Fruit fly (Drosophila melanogaster) whole organism, adult: ENCODE measurements around the gene Pdcd4.

Source experiments
- CG11617 ChIP-seq: fragments of 200-800 bp; sonication (Bioruptor generic); optimal IDR thresholded peaks from 2 replicates; lab custom pipeline; 2017; ENCODE audit warnings: mild to moderate bottlenecking, missing biosample characterization, missing genetic modification reagents, missing genetic modification characterization
- CG12768 ChIP-seq: fragments of 200-800 bp; sonication (Bioruptor generic); optimal IDR thresholded peaks from 2 replicates; lab custom pipeline; 2017; ENCODE audit warnings: missing biosample characterization, missing genetic modification characterization, mild to moderate bottlenecking, moderate library complexity, missing genetic modification reagents
- CG14711 ChIP-seq: fragments of 200-800 bp; sonication (Bioruptor generic); optimal IDR thresholded peaks from 2 replicates; lab custom pipeline; 2018; ENCODE audit warnings: missing biosample characterization, mild to moderate bottlenecking, missing genetic modification characterization, moderate library complexity
- CG1620 ChIP-seq: fragments of 200-800 bp; sonication (Bioruptor generic); optimal IDR thresholded peaks from 2 replicates; lab custom pipeline; 2016; ENCODE audit warnings: missing biosample characterization, missing genetic modification characterization
- CG33017 ChIP-seq: fragments of 200-800 bp; sonication (Bioruptor generic); optimal IDR thresholded peaks from 2 replicates; lab custom pipeline; 2018; ENCODE audit warnings: missing biosample characterization, mild to moderate bottlenecking, missing genetic modification characterization, moderate library complexity
- CG5204 ChIP-seq: fragments of 200-800 bp; sonication (Bioruptor generic); optimal IDR thresholded peaks from 2 replicates; lab custom pipeline; 2016; ENCODE audit warnings: missing biosample characterization, missing genetic modification characterization
- CG7045 ChIP-seq: fragments of 200-800 bp; sonication (Bioruptor generic); optimal IDR thresholded peaks from 2 replicates; lab custom pipeline; 2017; ENCODE audit warnings: missing biosample characterization, mild to moderate bottlenecking, missing genetic modification characterization
- CG7101 ChIP-seq: fragments of 200-800 bp; sonication (Bioruptor generic); optimal IDR thresholded peaks from 2 replicates; lab custom pipeline; 2018; ENCODE audit warnings: missing biosample characterization, mild to moderate bottlenecking, missing genetic modification characterization, moderate library complexity
- Clk ChIP-seq: fragments of 200-800 bp; sonication (Bioruptor generic); optimal IDR thresholded peaks from 2 replicates; lab custom pipeline; 2017; ENCODE audit warnings: missing biosample characterization, missing genetic modification characterization
- Crg-1 ChIP-seq: fragments of 200-800 bp; sonication (Bioruptor generic); optimal IDR thresholded peaks from 2 replicates; lab custom pipeline; 2016; ENCODE audit warnings: missing biosample characterization, missing genetic modification characterization
- Hr96 ChIP-seq: fragments of 200-800 bp; sonication (Bioruptor generic); optimal IDR thresholded peaks from 2 replicates; lab custom pipeline; 2016; ENCODE audit warnings: missing biosample characterization, missing genetic modification characterization
- Mnt ChIP-seq: fragments of 200-800 bp; sonication (Bioruptor generic); optimal IDR thresholded peaks from 2 replicates; lab custom pipeline; 2016; ENCODE audit warnings: missing biosample characterization, mild to moderate bottlenecking, missing genetic modification characterization
- bab1 ChIP-seq: fragments of 200-800 bp; sonication (Bioruptor generic); optimal IDR thresholded peaks from 3 replicates; lab custom pipeline; 2019; ENCODE audit warnings: missing biosample characterization, mild to moderate bottlenecking, missing genetic modification characterization, moderate library complexity
- cic ChIP-seq: fragments of 200-800 bp; sonication (Bioruptor generic); optimal IDR thresholded peaks from 2 replicates; lab custom pipeline; 2017; ENCODE audit warnings: missing biosample characterization, mild to moderate bottlenecking, missing genetic modification characterization, moderate library complexity
- cnc ChIP-seq, 2 experiments: fragments of >200 bp; optimal IDR thresholded peaks; 2 replicates each; lab custom pipeline; 2017
- kay ChIP-seq: fragments of 200-800 bp; sonication (Bioruptor generic); peaks from one replicate; lab custom pipeline; 2016; ENCODE audit warnings: missing biosample characterization, missing genetic modification characterization, borderline replicate concordance
- ovo ChIP-seq: fragments of 200-800 bp; sonication (Bioruptor generic); optimal IDR thresholded peaks from 2 replicates; lab custom pipeline; 2016; ENCODE audit warnings: missing biosample characterization, missing genetic modification characterization
- pad ChIP-seq: fragments of 200-800 bp; sonication (Bioruptor generic); optimal IDR thresholded peaks from 3 replicates; lab custom pipeline; 2017; ENCODE audit warnings: missing biosample characterization, missing genetic modification characterization, mild to moderate bottlenecking, moderate library complexity, missing genetic modification reagents
- tj ChIP-seq: fragments of 200-800 bp; sonication (Bioruptor generic); optimal IDR thresholded peaks from 3 replicates; lab custom pipeline; 2017; ENCODE audit warnings: missing biosample characterization, mild to moderate bottlenecking, missing genetic modification characterization, moderate library complexity
- toe ChIP-seq: fragments of 200-800 bp; sonication (Bioruptor generic); optimal IDR thresholded peaks from 2 replicates; lab custom pipeline; 2016; ENCODE audit warnings: missing biosample characterization, missing genetic modification characterization

The Pdcd4 gene

dm6 chrX:13764397-13765119 is 9.4 kb upstream of the Pdcd4 start:
- TF ChIP-seq CG11617 (GFP tag; lab: Kevin White, UChicago): peak; percentile 27
- peak; percentile 48 for TF ChIP-seq CG33017 (tag; lab: Kevin White, UChicago)
- TF ChIP-seq CG7101 (tag; lab: Kevin White, UChicago): peak; percentile 60
- peak; percentile 81 for TF ChIP-seq kay (GFP tag; lab: Kevin White, UChicago)
- peak; percentile 58 for TF ChIP-seq CG14711 (tag; lab: Kevin White, UChicago)
- TF ChIP-seq toe (GFP tag; lab: Kevin White, UChicago): no peak
- TF ChIP-seq Mnt (GFP tag; lab: Kevin White, UChicago): peak; percentile 70
- TF ChIP-seq bab1 (GFP tag; lab: Kevin White, UChicago): peak; percentile 61
- no peak for TF ChIP-seq CG7045 (GFP tag; lab: Kevin White, UChicago)
- TF ChIP-seq cic (GFP tag; lab: Kevin White, UChicago): peak; percentile 35

DNA sequence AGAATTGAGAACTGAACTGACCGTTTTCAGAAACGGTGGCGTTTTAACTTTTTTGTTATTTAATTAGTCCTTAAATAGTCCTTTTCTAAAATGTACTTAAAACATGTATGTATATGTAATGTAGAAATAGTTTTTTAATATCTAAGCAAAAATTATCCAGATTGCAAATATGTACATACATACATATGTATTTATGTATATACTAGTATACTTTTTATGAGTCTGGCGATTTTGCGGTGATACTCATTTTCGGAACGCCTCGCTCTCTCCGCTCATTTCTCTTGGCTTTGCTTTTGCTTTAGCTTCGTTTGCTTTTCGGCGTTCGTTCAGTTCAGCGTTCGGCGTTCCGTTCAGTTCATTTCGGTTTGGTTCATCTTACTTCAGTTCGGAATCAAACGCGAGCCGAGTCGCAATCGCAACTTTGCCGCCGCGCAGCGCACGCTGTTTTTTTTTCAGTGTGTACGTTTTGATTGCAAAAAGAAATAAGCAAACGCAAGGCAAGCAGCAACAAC is 7.2 kb upstream of the Pdcd4 start, which contains the start of gene rdgB:
Gene rdgB, plus strand, starts transcription at position 381 of the 512 bp plus-strand sequence.
- TF ChIP-seq CG1620 (peak; percentile 83), CG7101 (tag; lab: Kevin White, UChicago) (peak; percentile 91), Crg-1 (peak; percentile 87), bab1 (GFP tag; lab: Kevin White, UChicago) (peak; percentile 75), Clk (GFP tag; lab: Kevin White, UChicago) (peak; percentile 35), Mnt (GFP tag; lab: Kevin White, UChicago) (peak; percentile 69), ovo (GFP tag; lab: Kevin White, UChicago) (peak; percentile 72), CG5204 (GFP tag; lab: Kevin White, UChicago) (peak; percentile 82), CG7045 (GFP tag; lab: Kevin White, UChicago) (peak; percentile 83), tj (GFP tag; lab: Kevin White, UChicago) (peak; percentile 80), cic (GFP tag; lab: Kevin White, UChicago) (peak; percentile 56), pad (GFP tag; lab: Kevin White, UChicago) (peak; percentile 87), CG11617 (GFP tag; lab: Kevin White, UChicago) (peak; percentile 87), CG33017 (tag; lab: Kevin White, UChicago) (peak; percentile 63), kay (GFP tag; lab: Kevin White, UChicago) (no peak), cnc (optimal IDR thresholded peaks at IDR 0.05; lab: Kevin White, UChicago) (no peak), toe (GFP tag; lab: Kevin White, UChicago) (peak; percentile 73), Hr96 (GFP tag; lab: Kevin White, UChicago) (peak; percentile 78), CG14711 (tag; lab: Kevin White, UChicago) (peak; percentile 78), CG12768 (GFP tag; lab: Kevin White, UChicago) (peak; percentile 82)

dm6 chrX:13761762-13762371 is 6.7 kb upstream of the Pdcd4 start:
- TF ChIP-seq pad (GFP tag; lab: Kevin White, UChicago): no peak
- TF ChIP-seq ovo (GFP tag; lab: Kevin White, UChicago): peak; percentile 44

DNA sequence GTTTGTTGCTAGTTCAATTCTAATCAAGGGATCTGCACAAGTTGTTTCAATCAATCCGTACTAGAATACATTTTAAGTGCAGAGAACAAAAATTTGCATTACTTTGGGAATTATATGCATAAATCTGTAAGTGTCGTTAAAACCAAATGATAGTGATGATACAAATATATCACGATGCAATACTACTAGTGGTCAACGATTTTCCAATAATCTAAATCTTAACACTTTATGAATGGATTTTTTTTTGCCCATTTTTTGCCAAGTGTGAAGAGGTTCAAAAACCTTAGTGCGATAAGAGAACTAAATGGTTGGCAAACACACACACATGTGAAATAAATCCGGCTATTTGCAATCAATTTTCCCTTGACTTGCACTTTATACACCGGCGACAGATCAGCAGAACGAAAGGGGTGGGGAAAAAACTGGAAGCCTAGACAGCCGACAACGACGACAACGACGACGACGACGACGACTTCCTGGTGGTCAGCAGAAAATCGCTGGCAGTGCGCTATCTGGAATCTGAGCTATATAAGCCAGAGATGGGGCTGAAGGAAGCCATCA is 3.9 kb upstream of the Pdcd4 start, which contains the start of gene Yp3:
Gene Yp3, plus strand, starts transcription at position 558 of the 561 bp plus-strand sequence.
- TF ChIP-seq Crg-1 (no peak), CG5204 (GFP tag; lab: Kevin White, UChicago) (no peak), toe (GFP tag; lab: Kevin White, UChicago) (no peak), CG14711 (tag; lab: Kevin White, UChicago) (peak; percentile 80), bab1 (GFP tag; lab: Kevin White, UChicago) (peak; percentile 15), CG11617 (GFP tag; lab: Kevin White, UChicago) (peak; percentile 29), cic (GFP tag; lab: Kevin White, UChicago) (peak; percentile 34), Mnt (GFP tag; lab: Kevin White, UChicago) (peak; percentile 22), kay (GFP tag; lab: Kevin White, UChicago) (peak; percentile 23), pad (GFP tag; lab: Kevin White, UChicago) (peak; percentile 59), tj (GFP tag; lab: Kevin White, UChicago) (peak; percentile 100), CG7101 (tag; lab: Kevin White, UChicago) (peak; percentile 81)

DNA sequence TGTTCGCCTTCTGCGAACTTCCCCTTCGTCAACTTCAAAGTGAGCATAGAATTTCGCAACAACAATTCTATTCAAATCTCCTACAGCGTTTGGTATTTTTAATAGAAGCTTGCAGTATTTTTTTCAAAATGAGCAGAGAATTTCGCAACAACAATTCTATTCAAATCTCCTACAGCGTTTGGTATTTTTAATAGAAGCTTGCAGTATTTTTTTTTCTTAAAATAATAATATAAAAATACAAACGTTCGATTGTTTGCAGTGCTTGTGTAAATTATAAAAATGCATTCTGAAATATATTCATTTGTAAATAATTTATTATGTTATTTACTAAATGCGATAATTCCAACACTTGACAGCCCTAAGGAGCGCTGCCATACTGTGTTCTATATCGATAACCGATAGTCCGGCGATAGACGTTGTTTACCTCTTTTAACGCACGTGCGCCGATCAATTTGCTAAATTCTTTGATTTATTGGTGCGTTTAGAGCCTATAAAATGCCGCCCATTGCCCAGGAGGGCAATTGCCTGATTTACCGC is 1.6 kb upstream of the Pdcd4 start, which contains the start of the genes CG32625 and Rtc1:
Gene CG32625, minus strand, starts transcription at position 51 of the 537 bp plus-strand sequence.
Gene Rtc1, plus strand, starts transcription at position 404 of the 537 bp plus-strand sequence.
- no peak for TF ChIP-seq Crg-1
- peak; percentile 36 for TF ChIP-seq tj (GFP tag; lab: Kevin White, UChicago)
- TF ChIP-seq Hr96 (GFP tag; lab: Kevin White, UChicago): no peak
- TF ChIP-seq CG11617 (GFP tag; lab: Kevin White, UChicago): peak; percentile 58
- no peak for TF ChIP-seq cic (GFP tag; lab: Kevin White, UChicago)
- TF ChIP-seq Mnt (GFP tag; lab: Kevin White, UChicago): peak; percentile 99
- peak; percentile 25 for TF ChIP-seq ovo (GFP tag; lab: Kevin White, UChicago)
- TF ChIP-seq toe (GFP tag; lab: Kevin White, UChicago): no peak
- no peak for TF ChIP-seq CG5204 (GFP tag; lab: Kevin White, UChicago)
- no peak for TF ChIP-seq CG12768 (GFP tag; lab: Kevin White, UChicago)
- no peak for TF ChIP-seq Clk (GFP tag; lab: Kevin White, UChicago)
- TF ChIP-seq cnc (optimal IDR thresholded peaks at IDR 0.05; lab: Kevin White, UChicago): no peak
- TF ChIP-seq kay (GFP tag; lab: Kevin White, UChicago): no peak
- peak; percentile 67 for TF ChIP-seq pad (GFP tag; lab: Kevin White, UChicago)
- peak; percentile 73 for TF ChIP-seq CG7101 (tag; lab: Kevin White, UChicago)
- peak; percentile 95 for TF ChIP-seq CG14711 (tag; lab: Kevin White, UChicago)
- TF ChIP-seq CG7045 (GFP tag; lab: Kevin White, UChicago): no peak
- peak; percentile 9 for TF ChIP-seq CG1620
- peak; percentile 49 for TF ChIP-seq bab1 (GFP tag; lab: Kevin White, UChicago)
